Worm (Caenorhabditis elegans): ENCODE results near the gene best-16.

Gene best-16

DNA sequence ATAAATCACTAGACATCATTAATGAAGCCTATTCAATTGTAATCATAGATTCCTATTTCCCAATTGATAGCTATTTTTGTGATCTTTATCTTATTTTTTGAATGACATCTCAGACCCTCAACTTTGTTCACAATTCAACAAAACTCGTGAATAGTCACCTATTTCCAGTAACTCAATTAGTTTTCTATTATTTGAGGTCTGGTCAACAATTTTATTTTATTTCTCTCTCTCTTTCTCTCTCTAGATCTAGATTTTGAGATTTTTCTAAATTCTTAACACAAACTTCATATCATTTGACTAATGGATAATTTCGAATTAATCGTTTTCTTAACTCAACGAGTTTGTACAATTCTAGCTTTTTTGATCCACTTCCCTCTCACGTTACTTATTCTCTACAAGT is 22.1 kb downstream of the best-16 start, which contains the start of gene str-1:
str-1 (plus strand) TSS at position 301 of the 400 bp plus-strand sequence.
- no peak for TF ChIP-seq unc-62 (GFP tag; optimal IDR thresholded peaks at IDR 0.05)

DNA sequence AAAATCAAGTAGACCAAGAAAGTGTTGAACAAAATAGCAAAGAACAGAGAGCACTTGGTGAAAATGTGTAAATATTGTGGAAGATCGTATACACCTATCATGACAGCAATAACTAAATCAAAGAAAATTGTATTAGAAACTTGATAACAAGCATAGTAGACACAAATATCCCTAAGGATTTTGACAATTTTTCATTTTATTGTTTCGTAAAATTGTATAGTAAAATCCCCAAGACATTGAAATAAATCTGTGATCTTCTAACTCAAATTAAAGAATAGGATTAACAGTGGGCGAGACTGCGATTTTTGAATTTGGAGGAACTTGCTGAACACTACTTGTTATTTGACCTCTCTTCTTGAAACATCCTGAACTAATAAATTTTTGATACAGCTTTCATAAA is 24.4 kb downstream of the best-16 start, which contains the start of gene str-220:
str-220 (minus strand) TSS at position 101 of the 400 bp plus-strand sequence.
- TF ChIP-seq unc-62 (GFP tag; optimal IDR thresholded peaks at IDR 0.05) = no peak

- no peak for TF ChIP-seq unc-62 (GFP tag; optimal IDR thresholded peaks at IDR 0.05)
These were observed 27.5 kb downstream of the best-16 start, which contains the start of gene skr-16 for ce11 chrIV:7167983-7168760. TSS of gene skr-16 (plus strand) at chrIV:7168710.

- TF ChIP-seq unc-62 (GFP tag; optimal IDR thresholded peaks at IDR 0.05) = no peak
These were observed 29.1 kb downstream of the best-16 start, which contains the start of gene C42D4.18 for ce11 chrIV:7166553-7166952. TSS of gene C42D4.18 (plus strand) at chrIV:7166783.

- no peak for TF ChIP-seq unc-62 (GFP tag; optimal IDR thresholded peaks at IDR 0.05)
These were observed 29.9 kb downstream of the best-16 start, which contains the start of gene rpc-1 for ce11 chrIV:7165723-7166122. TSS of gene rpc-1 (minus strand) at chrIV:7165748.

DNA sequence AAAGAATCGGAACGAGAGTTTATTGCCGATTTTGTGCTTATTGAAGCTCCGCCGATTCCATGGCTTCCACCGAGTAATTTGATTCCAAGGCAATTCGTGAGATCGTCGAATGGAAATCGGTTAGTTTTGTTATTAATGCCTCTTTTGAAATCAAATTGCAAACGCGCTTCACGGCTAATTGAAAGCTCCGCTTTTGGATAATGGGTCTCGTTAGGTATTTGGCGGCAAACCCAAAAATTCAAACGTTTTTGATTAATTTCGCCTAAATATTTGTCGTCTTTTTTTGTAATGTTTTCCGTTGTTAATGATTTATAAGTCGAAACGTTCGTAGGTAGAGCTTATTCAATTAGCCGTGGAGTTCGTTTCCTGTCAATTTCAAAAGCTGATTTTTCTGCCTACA is 36.0 kb downstream of the best-16 start:
- no peak for TF ChIP-seq unc-62 (GFP tag; optimal IDR thresholded peaks at IDR 0.05)

- no peak for TF ChIP-seq unc-62 (GFP tag; optimal IDR thresholded peaks at IDR 0.05)
These were observed 37.5 kb downstream of the best-16 start for ce11 chrIV:7158161-7158560.

- no peak for TF ChIP-seq unc-62 (GFP tag; optimal IDR thresholded peaks at IDR 0.05)
These were observed 39.3 kb downstream of the best-16 start, which contains the start of gene maph-9 for ce11 chrIV:7156356-7156755. TSS of gene maph-9 (plus strand) at chrIV:7156628.

- no peak for TF ChIP-seq unc-62 (GFP tag; optimal IDR thresholded peaks at IDR 0.05)
These were observed 41.3 kb downstream of the best-16 start, which contains the start of gene C34D4.2 for ce11 chrIV:7154356-7154755. TSS of gene C34D4.2 (plus strand) at chrIV:7154656.

DNA sequence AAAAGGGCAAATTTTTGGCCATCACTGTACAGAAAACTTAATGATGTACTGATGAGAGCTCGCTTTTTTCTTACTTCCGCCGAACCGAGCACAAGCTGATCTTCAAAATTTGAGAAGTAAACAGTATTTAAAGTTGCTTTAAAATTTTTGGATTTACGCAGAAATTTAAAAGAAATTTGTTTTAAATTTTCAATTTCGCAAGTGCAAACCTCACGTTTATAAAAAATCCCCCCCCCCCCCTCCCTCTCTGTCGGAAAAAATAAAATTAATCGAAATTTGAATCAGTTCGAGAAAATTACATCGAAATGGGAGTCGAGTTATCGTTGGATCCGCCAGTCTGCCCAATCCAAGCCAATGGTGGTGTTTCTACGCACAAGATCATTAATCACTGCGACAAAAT is 42.3 kb downstream of the best-16 start, which contains the start of gene C34D4.3:
C34D4.3 (plus strand) TSS at position 301 of the 400 bp plus-strand sequence.
- no peak for TF ChIP-seq unc-62 (GFP tag; optimal IDR thresholded peaks at IDR 0.05)

- no peak for TF ChIP-seq unc-62 (GFP tag; optimal IDR thresholded peaks at IDR 0.05)
These were observed 43.2 kb downstream of the best-16 start, which contains the start of gene col-113 for ce11 chrIV:7152409-7152808. TSS of gene col-113 (minus strand) at chrIV:7152509.

- TF ChIP-seq unc-62 (GFP tag; optimal IDR thresholded peaks at IDR 0.05) = no peak
These were observed 46.5 kb downstream of the best-16 start, which contains the start of gene C34D4.4 for ce11 chrIV:7149020-7149601. TSS of gene C34D4.4 (plus strand) at chrIV:7149361.

DNA sequence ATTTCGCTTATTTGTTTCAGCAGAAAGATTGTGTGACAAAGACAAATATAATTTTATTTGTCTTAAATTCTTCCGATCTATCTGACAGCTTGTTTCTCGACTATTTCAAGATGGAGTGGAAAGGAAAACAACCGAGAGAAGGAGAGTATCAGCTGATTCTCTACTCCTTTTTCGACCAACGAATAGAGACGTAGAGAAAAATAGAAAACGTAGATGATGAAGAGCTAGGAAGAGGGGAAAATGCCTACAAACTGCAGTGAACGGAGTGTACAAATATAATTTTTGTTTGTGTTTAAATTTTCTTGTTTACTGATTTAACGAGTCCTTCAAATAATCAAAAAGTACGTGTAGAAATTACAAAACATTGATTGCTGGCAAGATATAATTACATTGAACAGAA is 47.9 kb downstream of the best-16 start:
- TF ChIP-seq unc-62 (GFP tag; optimal IDR thresholded peaks at IDR 0.05) = no peak

- no peak for TF ChIP-seq unc-62 (GFP tag; optimal IDR thresholded peaks at IDR 0.05)
These were observed 50.9 kb downstream of the best-16 start, which contains the start of gene hecd-1 for ce11 chrIV:7144670-7145257. TSS of gene hecd-1 (minus strand) at chrIV:7144720.

All from whole organism, dauer.